Fruit fly (Drosophila melanogaster) whole organism, embryonic: ENCODE results near the gene Syp.

Experiments
- CG10209 ChIP-seq: fragments of 200-800 bp; sonication (Bioruptor generic); optimal IDR thresholded peaks from 3 replicates; lab custom pipeline; 2017; ENCODE audit warnings: missing biosample characterization, mild to moderate bottlenecking, missing genetic modification characterization, missing genetic modification reagents
- CG6683 ChIP-seq: fragments of 200-800 bp; sonication (Bioruptor generic); optimal IDR thresholded peaks from 2 replicates; lab custom pipeline; 2017; ENCODE audit warnings: missing biosample characterization, mild to moderate bottlenecking, missing genetic modification characterization, missing genetic modification reagents
- CG6791 ChIP-seq: fragments of 200-800 bp; sonication (Bioruptor generic); IDR thresholded peaks from 3 replicates; pipeline ENCODE4 v1.3.6; 2022; ENCODE audit warnings: missing biosample characterization, missing genetic modification characterization; ENCODE audit not compliant: partially characterized antibody
- CG7987 ChIP-seq: fragments of 200-800 bp; sonication (Bioruptor generic); optimal IDR thresholded peaks from 2 replicates; lab custom pipeline; 2018; ENCODE audit warnings: missing biosample characterization, mild to moderate bottlenecking, missing genetic modification characterization, moderate library complexity
- CG8359 ChIP-seq: fragments of 200-800 bp; sonication (Bioruptor generic); optimal IDR thresholded peaks from 2 replicates; lab custom pipeline; 2017; ENCODE audit warnings: missing biosample characterization, mild to moderate bottlenecking, missing genetic modification characterization, borderline replicate concordance
- Mrtf ChIP-seq: fragments of 200-800 bp; sonication (Bioruptor generic); IDR thresholded peaks from 3 replicates; pipeline ENCODE4 v1.3.6; 2022; ENCODE audit warnings: missing biosample characterization, missing genetic modification characterization
- NFAT ChIP-seq: fragments of 200-800 bp; sonication (Bioruptor generic); IDR thresholded peaks from 2 replicates; pipeline ENCODE4 v1.3.6; 2022; ENCODE audit warnings: missing biosample characterization, missing genetic modification characterization
- bbx ChIP-seq: fragments of 200-800 bp; sonication (Bioruptor generic); IDR thresholded peaks from 2 replicates; pipeline ENCODE4 v1.3.6; 2022; ENCODE audit warnings: missing biosample characterization, missing genetic modification characterization; ENCODE audit not compliant: partially characterized antibody
- nerfin-2 ChIP-seq: fragments of 200-800 bp; sonication (Bioruptor generic); IDR thresholded peaks from 2 replicates; pipeline ENCODE4 v1.3.6; 2022; ENCODE audit warnings: missing biosample characterization, missing genetic modification characterization; ENCODE audit not compliant: partially characterized antibody
- sob ChIP-seq: fragments of 200-800 bp; sonication (Bioruptor generic); IDR thresholded peaks from 2 replicates; pipeline ENCODE4 v1.3.6; 2022; ENCODE audit warnings: missing biosample characterization, missing genetic modification characterization

- TF ChIP-seq bbx (GFP tag; lab: Robert Waterston, UW) = no peak
- no peak for TF ChIP-seq CG7987
- no peak for TF ChIP-seq Mrtf (GFP tag; lab: Robert Waterston, UW)
- no peak for TF ChIP-seq sob (GFP tag; lab: Robert Waterston, UW)
- no peak for TF ChIP-seq nerfin-2 (GFP tag; lab: Robert Waterston, UW)
- TF ChIP-seq NFAT (GFP tag; lab: Robert Waterston, UW) = no peak
- 0 out of 3 replicates have a peak, but pooled peaks have one; percentile 7 for TF ChIP-seq CG6791
- TF ChIP-seq CG8359 (GFP tag; lab: Kevin White, UChicago) = no peak
- no peak for TF ChIP-seq CG10209 (GFP tag; lab: Kevin White, UChicago)
- TF ChIP-seq CG6683 (GFP tag; lab: Kevin White, UChicago) = no peak
These were observed 61.7 kb downstream of the Syp start for dm6 chr3R:20818237-20818636.
